Fruit fly (Drosophila melanogaster) ovary, adult (tissue): ENCODE results near the gene CG32708.

Source experiments
- CG17801 ChIP-seq: fragments of 200-800 bp; optimal IDR thresholded peaks from 2 replicates; lab custom pipeline; 2019; ENCODE audit warnings: missing biosample characterization, mild to moderate bottlenecking, missing genetic modification characterization, moderate library complexity; ENCODE audit not compliant: partially characterized antibody

The CG32708 gene

dm6 chrX:9085726-9086125 is at the start of gene CG32708:
CG32708 (plus strand) TSS chrX:9085932.
- peak; percentile 51 for TF ChIP-seq CG17801 (GFP tag; lab: Kevin White, UChicago)

- no peak for TF ChIP-seq CG17801 (GFP tag; lab: Kevin White, UChicago)
Observed at dm6 chrX:9036113-9036512, 49.6 kb upstream of the CG32708 start.

- TF ChIP-seq CG17801 (GFP tag; lab: Kevin White, UChicago): no peak
Observed at dm6 chrX:9038778-9039177, 47.0 kb upstream of the CG32708 start.

DNA sequence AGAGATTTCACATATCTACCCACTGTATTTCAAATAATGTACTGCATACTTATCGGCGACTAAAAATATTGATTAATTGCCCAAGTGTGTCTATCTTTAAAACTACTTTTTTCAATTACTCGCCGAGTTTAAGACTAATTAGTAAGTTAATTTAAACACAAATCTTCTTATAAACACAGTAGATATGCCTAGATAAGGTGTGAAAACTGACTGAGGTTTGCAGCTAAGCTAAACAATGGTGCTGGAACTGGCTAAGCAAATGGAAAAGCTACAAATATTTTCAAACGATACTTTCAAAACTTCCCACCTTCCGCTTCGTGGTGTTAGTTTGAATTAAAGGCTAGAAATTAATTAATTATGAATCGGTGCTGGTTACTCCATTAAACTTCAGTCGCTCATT is 44.9 kb upstream of the CG32708 start:
- TF ChIP-seq CG17801 (GFP tag; lab: Kevin White, UChicago): no peak

DNA sequence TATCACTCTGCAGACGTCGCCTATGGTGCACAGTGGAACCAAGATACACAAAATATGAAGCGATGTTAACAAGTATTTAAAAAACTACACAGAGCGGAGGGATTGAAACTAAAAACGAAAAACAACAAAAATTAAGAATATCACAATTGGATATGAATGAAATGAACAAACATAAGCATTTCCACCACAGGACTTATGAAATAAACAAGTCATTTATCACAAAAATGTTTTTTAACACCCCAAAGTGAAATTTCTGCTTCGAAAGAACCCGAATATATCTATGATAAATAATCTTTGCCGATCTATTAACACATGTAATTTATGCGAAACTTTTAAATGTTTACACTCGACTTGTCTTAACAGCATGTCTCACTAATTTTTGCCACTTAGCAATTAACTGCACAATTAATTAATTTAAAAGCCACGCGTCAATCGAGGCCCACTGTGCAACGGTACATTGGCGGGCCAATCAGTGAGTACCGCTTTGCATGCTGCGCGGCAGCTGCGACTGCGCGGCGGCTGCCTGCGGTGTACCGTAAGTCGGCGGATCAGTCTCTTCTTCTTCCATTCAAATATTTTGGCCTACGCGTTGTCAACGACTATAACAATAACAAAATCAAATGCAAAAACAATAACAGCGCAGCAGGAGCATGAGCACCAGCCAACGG is 43.8 kb upstream of the CG32708 start:
- TF ChIP-seq CG17801 (GFP tag; lab: Kevin White, UChicago): peak; percentile 10

- TF ChIP-seq CG17801 (GFP tag; lab: Kevin White, UChicago): peak; percentile 59
Observed at dm6 chrX:9042457-9043045, 43.2 kb upstream of the CG32708 start.

DNA sequence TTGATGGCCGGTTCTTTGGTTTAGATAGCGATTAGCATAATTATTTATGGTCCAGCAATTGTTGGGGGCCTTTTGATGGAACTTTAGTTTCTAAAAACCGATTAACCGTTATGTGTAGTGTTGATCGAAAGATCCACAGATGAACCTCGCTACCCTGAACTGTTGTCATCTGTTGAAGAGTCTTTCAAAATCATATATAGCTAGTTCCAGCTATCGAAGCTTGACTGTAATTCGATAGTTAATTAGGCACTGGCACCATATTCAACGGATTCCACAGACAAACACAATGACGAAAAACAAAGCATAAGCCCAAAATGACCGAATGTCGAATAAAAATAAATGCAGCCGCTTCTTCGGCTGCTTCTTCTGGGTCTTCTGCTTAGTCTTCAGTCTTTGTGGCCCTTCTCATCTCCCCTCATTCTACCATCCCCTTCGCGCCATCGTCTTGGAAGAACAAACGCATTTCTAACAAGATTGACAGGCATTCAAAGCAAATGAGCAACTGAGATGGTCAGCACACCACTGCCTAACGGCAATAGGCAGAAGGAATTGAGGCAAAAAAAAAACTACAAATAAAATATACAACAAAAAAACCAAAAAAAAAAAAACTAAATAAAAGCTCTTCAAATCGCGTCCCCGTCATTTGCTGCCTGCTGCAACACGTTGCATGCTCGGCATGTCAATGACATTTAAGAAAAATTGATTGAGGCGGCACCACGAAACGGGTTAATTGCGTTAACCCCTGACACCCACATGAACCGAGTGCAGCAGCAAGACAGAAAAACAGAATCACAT is 41.8 kb upstream of the CG32708 start:
- TF ChIP-seq CG17801 (GFP tag; lab: Kevin White, UChicago): no peak

DNA sequence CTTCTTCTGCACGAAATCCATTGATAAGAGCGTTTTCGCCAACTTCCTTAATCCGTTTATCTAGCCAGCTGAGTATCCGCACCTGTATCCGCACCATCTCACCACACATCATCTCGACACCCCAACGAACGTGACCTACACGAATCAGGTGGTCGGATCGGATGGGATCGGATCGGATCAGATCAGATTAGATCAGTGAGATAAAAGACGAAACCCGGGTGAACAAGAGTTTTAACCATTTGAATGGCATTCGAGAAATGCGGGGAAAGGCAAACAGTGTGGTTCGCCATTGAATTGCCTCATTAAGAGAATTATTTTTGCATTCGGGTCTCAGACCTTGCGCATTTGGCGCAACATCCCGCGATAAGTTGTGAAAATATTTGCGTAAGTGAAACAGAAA is 40.9 kb upstream of the CG32708 start:
- TF ChIP-seq CG17801 (GFP tag; lab: Kevin White, UChicago): no peak

DNA sequence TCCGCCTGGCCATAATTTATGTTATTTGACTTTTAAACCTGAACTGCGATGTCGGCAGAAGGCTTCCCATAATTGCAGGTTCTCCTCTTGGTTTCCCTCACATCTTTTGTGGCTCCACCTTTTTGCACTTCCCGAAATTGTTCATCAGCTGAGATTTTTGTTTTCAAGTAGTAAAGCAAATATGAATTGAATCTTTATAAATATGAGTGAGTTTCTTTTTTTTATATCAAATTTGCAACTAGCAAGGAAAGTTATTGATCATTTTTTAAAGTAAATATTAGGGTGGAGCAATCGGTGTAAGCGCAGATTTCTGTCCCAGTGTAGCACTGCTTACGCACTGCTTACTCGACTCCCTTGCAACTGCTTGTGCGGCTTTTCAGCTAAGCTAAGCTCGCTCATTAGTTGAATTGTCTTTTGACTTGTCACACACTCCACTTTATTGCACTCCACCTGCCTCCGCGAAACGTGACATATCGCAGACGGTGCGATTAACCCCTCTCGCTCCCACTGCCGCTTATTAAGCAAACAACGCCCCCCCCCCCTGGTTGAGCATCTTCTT is 39.3 kb upstream of the CG32708 start:
- no peak for TF ChIP-seq CG17801 (GFP tag; lab: Kevin White, UChicago)

- peak; percentile 97 for TF ChIP-seq CG17801 (GFP tag; lab: Kevin White, UChicago)
Observed at dm6 chrX:9046986-9047385, 38.7 kb upstream of the CG32708 start.

dm6 chrX:9047725-9048384 is 37.9 kb upstream of the CG32708 start:
- peak; percentile 83 for TF ChIP-seq CG17801 (GFP tag; lab: Kevin White, UChicago)

- TF ChIP-seq CG17801 (GFP tag; lab: Kevin White, UChicago): peak; percentile 41
Observed at dm6 chrX:9048385-9048750, 37.4 kb upstream of the CG32708 start.

DNA sequence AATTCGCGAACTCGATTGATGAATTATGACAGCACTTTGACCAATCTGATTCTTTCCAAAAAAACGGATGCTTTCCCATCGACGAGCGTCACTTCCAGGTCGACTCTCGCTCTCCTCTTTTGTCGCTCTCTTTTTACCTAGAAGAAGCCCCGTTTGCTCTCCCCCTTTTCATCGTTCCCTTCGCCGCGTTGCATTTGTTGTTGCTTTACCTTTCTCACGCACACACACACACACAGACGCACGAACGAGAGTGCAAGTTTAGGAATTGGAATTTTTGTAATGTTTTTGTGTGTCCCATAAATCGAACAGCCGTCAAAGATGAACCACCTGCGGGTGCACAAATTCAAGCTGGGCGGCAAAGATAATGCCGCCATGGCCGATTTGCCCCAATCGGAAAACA is 36.8 kb upstream of the CG32708 start:
- no peak for TF ChIP-seq CG17801 (GFP tag; lab: Kevin White, UChicago)

DNA sequence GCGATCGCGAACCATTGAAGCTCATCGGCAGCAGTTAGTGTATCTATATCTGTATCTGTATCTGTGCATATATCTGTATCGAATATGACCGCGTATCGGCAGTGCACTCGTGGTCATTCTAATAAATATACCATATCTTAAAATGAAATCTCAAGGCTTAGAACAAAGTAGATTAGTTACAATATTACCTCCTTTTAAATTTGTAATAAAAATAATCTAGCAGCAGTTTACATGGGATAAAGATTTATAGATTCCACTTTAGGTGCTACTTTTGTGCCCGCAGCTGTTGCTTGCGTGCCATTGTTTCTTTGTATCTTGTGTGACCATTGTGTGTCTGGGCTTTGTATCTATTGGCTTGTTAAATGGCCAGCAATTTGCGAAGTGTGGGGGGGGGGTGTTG is 25.7 kb upstream of the CG32708 start:
- TF ChIP-seq CG17801 (GFP tag; lab: Kevin White, UChicago): peak; percentile 59

dm6 chrX:9061299-9061698 is 24.4 kb upstream of the CG32708 start:
- peak; percentile 40 for TF ChIP-seq CG17801 (GFP tag; lab: Kevin White, UChicago)
